Worm (Caenorhabditis elegans) whole organism, L3 larva: ENCODE data around the gene str-41.

Experiments
- R02D3.7 ChIP-seq: fragments of 150-350 bp; optimal IDR thresholded peaks from 2 replicates; lab custom pipeline; 2014; ENCODE audit warnings: missing biosample characterization, missing genetic modification characterization
- ceh-82 ChIP-seq: fragments of 150-350 bp; optimal IDR thresholded peaks from 2 replicates; lab custom pipeline; 2014; ENCODE audit warnings: missing biosample characterization, missing genetic modification characterization
- daf-12 ChIP-seq: fragments of 150-350 bp; optimal IDR thresholded peaks from 2 replicates; lab custom pipeline; 2014; ENCODE audit warnings: missing biosample characterization, missing genetic modification reagents, missing genetic modification characterization
- egl-5 ChIP-seq: fragments of 150-350 bp; optimal IDR thresholded peaks from 2 replicates; lab custom pipeline; 2017; ENCODE audit warnings: missing biosample characterization, missing genetic modification reagents, missing genetic modification characterization, inconsistent platforms
- elt-2 ChIP-seq: sonication (generic microtip); optimal IDR thresholded peaks from 2 replicates; lab custom pipeline; 2016; ENCODE audit warnings: missing genetic modification reagents, mild to moderate bottlenecking, missing genetic modification characterization, missing compliant biosample characterization
- elt-3 ChIP-seq, 3 experiments: fragments of 150-350 bp in 1 of 3; sonication (generic microtip) in 2 of 3; optimal IDR thresholded peaks; 2 replicates in 2 of 3; 4 replicates in 1 of 3; lab custom pipeline; 2014 to 2017; ENCODE audit warnings: missing biosample characterization in 3 of 3, missing genetic modification characterization in 3 of 3
- jun-1 ChIP-seq: fragments of 150-350 bp; optimal IDR thresholded peaks from 2 replicates; lab custom pipeline; 2014; ENCODE audit warnings: missing biosample characterization, missing genetic modification reagents, missing genetic modification characterization
- mml-1 ChIP-seq: fragments of 150-350 bp; sonication (generic microtip); optimal IDR thresholded peaks from 3 replicates; lab custom pipeline; 2014; ENCODE audit warnings: missing biosample characterization, missing genetic modification characterization
- nhr-237 ChIP-seq: fragments of 150-350 bp; optimal IDR thresholded peaks from 2 replicates; lab custom pipeline; 2014; ENCODE audit warnings: missing biosample characterization, missing genetic modification characterization
- nhr-25 ChIP-seq: sonication (generic microtip); optimal IDR thresholded peaks from 2 replicates; lab custom pipeline; 2017; ENCODE audit warnings: missing biosample characterization, missing genetic modification characterization
- pha-4 ChIP-seq: fragments of 150-350 bp; optimal IDR thresholded peaks from 2 replicates; lab custom pipeline; 2014; ENCODE audit warnings: missing biosample characterization, missing genetic modification reagents, missing genetic modification characterization
- tbx-2 ChIP-seq: sonication (generic microtip); optimal IDR thresholded peaks from 2 replicates; lab custom pipeline; 2016; ENCODE audit warnings: mild to moderate bottlenecking, missing genetic modification characterization, missing compliant biosample characterization
- unc-62 ChIP-seq: fragments of 150-350 bp; sonication (generic microtip); optimal IDR thresholded peaks from 4 replicates; lab custom pipeline; 2014; ENCODE audit warnings: missing biosample characterization, missing genetic modification reagents, missing genetic modification characterization

DNA sequence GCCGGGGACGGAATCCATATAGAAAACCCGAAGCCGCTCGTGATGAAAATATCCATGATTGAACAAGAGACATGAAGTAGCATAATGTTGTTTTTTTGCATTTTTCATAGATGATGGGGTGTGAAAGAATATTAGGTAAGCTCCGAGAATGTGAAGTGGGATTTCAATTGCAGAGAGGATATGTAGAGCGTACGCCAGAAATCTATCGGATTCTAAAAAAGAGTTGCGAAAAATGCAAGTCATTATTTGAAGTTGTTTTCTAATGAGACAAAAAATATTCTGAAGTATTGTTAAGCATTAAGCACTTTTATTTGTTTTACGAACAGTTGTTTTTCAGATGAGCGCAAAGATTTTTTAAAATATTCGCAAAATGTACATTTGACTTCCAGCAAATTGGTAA, 12.5 kb downstream of the str-41 start, which contains the start of gene F18E3.10:
- TF ChIP-seq nhr-237 (no peak), ceh-82 (tag; lab: Kevin White, UChicago) (no peak), R02D3.7 (tag; lab: Kevin White, UChicago) (no peak), daf-12 (no peak), unc-62 (no peak), elt-3 (tag; optimal IDR thresholded peaks at IDR 0.05; lab: Kevin White, UChicago) (no peak), nhr-25 (no peak), tbx-2 (tag; lab: Kevin White, UChicago) (no peak), pha-4 (tag; lab: Kevin White, UChicago) (no peak), jun-1 (tag; lab: Kevin White, UChicago) (no peak), mml-1 (tag; lab: Kevin White, UChicago) (no peak), egl-5 (tag; lab: Kevin White, UChicago) (no peak), elt-2 (tag; lab: Kevin White, UChicago) (no peak)
